Fruit fly (Drosophila melanogaster) whole organism, pupa: Measurements from ENCODE around the gene CG4116.

Experiments
- CG10348 ChIP-seq: fragments of 200-800 bp; sonication (Bioruptor generic); IDR thresholded peaks from 2 replicates; pipeline ENCODE4 v1.3.6; 2022; ENCODE audit warnings: missing biosample characterization, missing genetic modification characterization
- CG12605 ChIP-seq: fragments of 200-800 bp; sonication (Bioruptor generic); IDR thresholded peaks from 2 replicates; pipeline ENCODE4 v1.3.6; 2022; ENCODE audit warnings: missing biosample characterization, missing genetic modification characterization
- CG13204 ChIP-seq: fragments of 200-800 bp; sonication (Bioruptor generic); optimal IDR thresholded peaks from 2 replicates; lab custom pipeline; 2018; ENCODE audit warnings: missing biosample characterization, mild to moderate bottlenecking, missing genetic modification characterization, moderate library complexity
- CG14655 ChIP-seq: fragments of 200-800 bp; sonication (Bioruptor generic); optimal IDR thresholded peaks from 3 replicates; lab custom pipeline; 2017; ENCODE audit warnings: mild to moderate bottlenecking, missing biosample characterization, missing genetic modification reagents, missing genetic modification characterization
- CG15710 ChIP-seq: fragments of 200-800 bp; sonication (Bioruptor generic); optimal IDR thresholded peaks from 2 replicates; lab custom pipeline; 2018; ENCODE audit warnings: missing biosample characterization, mild to moderate bottlenecking, missing genetic modification characterization, moderate library complexity
- CG17806 ChIP-seq: fragments of 200-800 bp; sonication (Bioruptor generic); optimal IDR thresholded peaks from 2 replicates; lab custom pipeline; 2018; ENCODE audit warnings: missing biosample characterization, mild to moderate bottlenecking, missing genetic modification characterization, moderate library complexity
- CG32121 ChIP-seq: fragments of 200-800 bp; sonication (Bioruptor generic); IDR thresholded peaks from 2 replicates; pipeline ENCODE4 v1.3.6; 2022; ENCODE audit warnings: missing biosample characterization, missing genetic modification characterization
- CG34367 ChIP-seq: fragments of 200-800 bp; sonication (Bioruptor generic); optimal IDR thresholded peaks from 2 replicates; lab custom pipeline; 2018; ENCODE audit warnings: missing biosample characterization, mild to moderate bottlenecking, missing genetic modification characterization
- CG4496 ChIP-seq: fragments of 200-800 bp; sonication (Bioruptor generic); IDR thresholded peaks from 3 replicates; pipeline ENCODE4 v1.3.6; 2022; ENCODE audit warnings: missing biosample characterization, missing genetic modification characterization
- CG8159 ChIP-seq: fragments of 200-800 bp; sonication (Bioruptor generic); optimal IDR thresholded peaks from 3 replicates; lab custom pipeline; 2018; ENCODE audit warnings: missing biosample characterization, mild to moderate bottlenecking, missing genetic modification characterization, moderate library complexity
- CG8301 ChIP-seq: fragments of 200-800 bp; sonication (Bioruptor generic); optimal IDR thresholded peaks from 2 replicates; lab custom pipeline; 2018; ENCODE audit warnings: missing biosample characterization, mild to moderate bottlenecking, missing genetic modification characterization
- CG9948 ChIP-seq: fragments of 200-800 bp; sonication (Bioruptor generic); optimal IDR thresholded peaks from 2 replicates; lab custom pipeline; 2018; ENCODE audit warnings: missing biosample characterization, mild to moderate bottlenecking, missing genetic modification characterization, moderate library complexity
- D1 ChIP-seq: fragments of 200-800 bp; sonication (Bioruptor generic); optimal IDR thresholded peaks from 2 replicates; lab custom pipeline; 2018; ENCODE audit warnings: missing biosample characterization, mild to moderate bottlenecking, missing genetic modification characterization, moderate library complexity
- EcR ChIP-seq: fragments of 200-800 bp; sonication (Bioruptor generic); optimal IDR thresholded peaks from 3 replicates; lab custom pipeline; 2019; ENCODE audit warnings: missing biosample characterization, missing genetic modification characterization, mild to moderate bottlenecking, moderate library complexity, missing genetic modification reagents
- Ets98B ChIP-seq: fragments of 200-800 bp; sonication (Bioruptor generic); IDR thresholded peaks from 2 replicates; pipeline ENCODE4 v1.3.6; 2022; ENCODE audit warnings: missing biosample characterization, missing genetic modification characterization
- Pif1A ChIP-seq: fragments of 200-800 bp; sonication (Bioruptor generic); optimal IDR thresholded peaks from 3 replicates; lab custom pipeline; 2016; ENCODE audit warnings: missing biosample characterization, missing genetic modification characterization
- Pif1B ChIP-seq: fragments of 200-800 bp; sonication (Bioruptor generic); optimal IDR thresholded peaks from 3 replicates; lab custom pipeline; 2016; ENCODE audit warnings: missing biosample characterization, missing genetic modification characterization
- Snoo ChIP-seq: fragments of 200-800 bp; sonication (Bioruptor generic); optimal IDR thresholded peaks from 3 replicates; lab custom pipeline; 2017; ENCODE audit warnings: missing biosample characterization, mild to moderate bottlenecking, missing genetic modification characterization, inconsistent platforms
- fd96Ca ChIP-seq: fragments of 200-800 bp; sonication (Bioruptor generic); IDR thresholded peaks from 3 replicates; pipeline ENCODE4 v1.3.6; 2022; ENCODE audit warnings: missing biosample characterization, missing genetic modification characterization
- gl ChIP-seq: fragments of 200-800 bp; sonication (Bioruptor generic); optimal IDR thresholded peaks from 2 replicates; lab custom pipeline; 2018; ENCODE audit warnings: missing biosample characterization, mild to moderate bottlenecking, missing genetic modification characterization
- rn ChIP-seq: fragments of 200-800 bp; sonication (Bioruptor generic); IDR thresholded peaks from 2 replicates; pipeline ENCODE4 v1.3.6; 2022; ENCODE audit warnings: missing biosample characterization, missing genetic modification characterization

CG4116 gene

dm6 chrX:3042737-3043307, 24.5 kb downstream of the CG4116 start:
- 0 out of 3 replicates have a peak, but pooled peaks have one; percentile 10 for TF ChIP-seq CG4496 (GFP tag; lab: Robert Waterston, UW)
- no peak for TF ChIP-seq CG34367 (tag; lab: Kevin White, UChicago)

- TF ChIP-seq CG13204 (GFP tag; lab: Kevin White, UChicago) (peak; percentile 24), CG17806 (tag; lab: Kevin White, UChicago) (peak; percentile 61), Pif1A (peak; percentile 53), CG15710 (tag; lab: Kevin White, UChicago) (peak; percentile 91), CG12605 (GFP tag; lab: Robert Waterston, UW) (no peak), CG4496 (GFP tag; lab: Robert Waterston, UW) (peak; percentile 58; the same call in 2 of the 3 replicates), Pif1B (GFP tag; lab: Kevin White, UChicago) (peak; percentile 53), CG8301 (tag; lab: Kevin White, UChicago) (peak; percentile 71), CG8159 (peak; percentile 80), CG34367 (tag; lab: Kevin White, UChicago) (peak; percentile 73), CG14655 (GFP tag; lab: Kevin White, UChicago) (peak; percentile 82), fd96Ca (GFP tag; lab: Robert Waterston, UW) (peak; percentile 23; the same call in 1 of the 3 replicates), EcR (GFP tag; lab: Kevin White, UChicago) (no peak), CG10348 (GFP tag; lab: Robert Waterston, UW) (no peak), Ets98B (GFP tag; lab: Robert Waterston, UW) (peak; percentile 26; the same call in 1 of the 2 replicates), D1 (tag; lab: Kevin White, UChicago) (peak; percentile 71), rn (GFP tag; lab: Robert Waterston, UW) (peak; percentile 57), CG9948 (tag; lab: Kevin White, UChicago) (peak; percentile 88), gl (tag; lab: Kevin White, UChicago) (no peak), Snoo (tag; lab: Kevin White, UChicago) (peak; percentile 87), CG32121 (peak; percentile 68; the same call in 1 of the 2 replicates)
- TF ChIP-seq, all 21 proteins: peak for 17
Measured at dm6 chrX:3041057-3041473, 26.3 kb downstream of the CG4116 start.

dm6 chrX:3039743-3040142, 27.6 kb downstream of the CG4116 start:
- TF ChIP-seq CG34367 (tag; lab: Kevin White, UChicago) = peak; percentile 88
- TF ChIP-seq rn (GFP tag; lab: Robert Waterston, UW) = peak; percentile 25; the same call in 1 of the 2 replicates
- TF ChIP-seq D1 (tag; lab: Kevin White, UChicago) = peak; percentile 68
- TF ChIP-seq CG4496 (GFP tag; lab: Robert Waterston, UW) = peak; percentile 87
- peak; percentile 90 for TF ChIP-seq CG9948 (tag; lab: Kevin White, UChicago)
- peak; percentile 66 for TF ChIP-seq gl (tag; lab: Kevin White, UChicago)
- TF ChIP-seq CG32121 = peak; percentile 68
- TF ChIP-seq EcR (GFP tag; lab: Kevin White, UChicago) = peak; percentile 45
- peak; percentile 92 for TF ChIP-seq CG15710 (tag; lab: Kevin White, UChicago)
- peak; percentile 82 for TF ChIP-seq CG14655 (GFP tag; lab: Kevin White, UChicago)
- peak; percentile 80 for TF ChIP-seq Pif1B (GFP tag; lab: Kevin White, UChicago)
- TF ChIP-seq fd96Ca (GFP tag; lab: Robert Waterston, UW) = peak; percentile 59; the same call in 2 of the 3 replicates
- no peak for TF ChIP-seq CG10348 (GFP tag; lab: Robert Waterston, UW)
- peak; percentile 93 for TF ChIP-seq CG8159
- TF ChIP-seq CG12605 (GFP tag; lab: Robert Waterston, UW) = peak; percentile 79
- peak; percentile 75 for TF ChIP-seq CG8301 (tag; lab: Kevin White, UChicago)
- TF ChIP-seq CG17806 (tag; lab: Kevin White, UChicago) = peak; percentile 89
- peak; percentile 79 for TF ChIP-seq Pif1A
- peak; percentile 73 for TF ChIP-seq Snoo (tag; lab: Kevin White, UChicago)
- TF ChIP-seq CG13204 (GFP tag; lab: Kevin White, UChicago) = peak; percentile 83
- TF ChIP-seq Ets98B (GFP tag; lab: Robert Waterston, UW) = peak; percentile 70

dm6 chrX:3036527-3036926, 30.8 kb downstream of the CG4116 start:
- TF ChIP-seq CG14655 (GFP tag; lab: Kevin White, UChicago) (peak; percentile 17), Pif1A (peak; percentile 26), Ets98B (GFP tag; lab: Robert Waterston, UW) (no peak), rn (GFP tag; lab: Robert Waterston, UW) (no peak), CG8301 (tag; lab: Kevin White, UChicago) (no peak), Snoo (tag; lab: Kevin White, UChicago) (peak; percentile 17), CG10348 (GFP tag; lab: Robert Waterston, UW) (no peak), EcR (GFP tag; lab: Kevin White, UChicago) (no peak), gl (tag; lab: Kevin White, UChicago) (no peak), CG4496 (GFP tag; lab: Robert Waterston, UW) (no peak), CG9948 (tag; lab: Kevin White, UChicago) (no peak), CG17806 (tag; lab: Kevin White, UChicago) (peak; percentile 21), CG15710 (tag; lab: Kevin White, UChicago) (peak; percentile 32), CG8159 (peak; percentile 54), CG13204 (GFP tag; lab: Kevin White, UChicago) (no peak), D1 (tag; lab: Kevin White, UChicago) (no peak), CG34367 (tag; lab: Kevin White, UChicago) (peak; percentile 11), CG32121 (no peak), fd96Ca (GFP tag; lab: Robert Waterston, UW) (no peak)

- TF ChIP-seq CG8159 (no peak), CG9948 (tag; lab: Kevin White, UChicago) (no peak), CG17806 (tag; lab: Kevin White, UChicago) (no peak), Ets98B (GFP tag; lab: Robert Waterston, UW) (no peak), CG12605 (GFP tag; lab: Robert Waterston, UW) (no peak), CG14655 (GFP tag; lab: Kevin White, UChicago) (no peak), rn (GFP tag; lab: Robert Waterston, UW) (no peak), Pif1B (GFP tag; lab: Kevin White, UChicago) (no peak), CG10348 (GFP tag; lab: Robert Waterston, UW) (no peak), CG4496 (GFP tag; lab: Robert Waterston, UW) (no peak), fd96Ca (GFP tag; lab: Robert Waterston, UW) (no peak), EcR (GFP tag; lab: Kevin White, UChicago) (no peak), Snoo (tag; lab: Kevin White, UChicago) (no peak), CG32121 (no peak), D1 (tag; lab: Kevin White, UChicago) (no peak), CG15710 (tag; lab: Kevin White, UChicago) (no peak), Pif1A (no peak), gl (tag; lab: Kevin White, UChicago) (no peak), CG13204 (GFP tag; lab: Kevin White, UChicago) (no peak)
Measured at dm6 chrX:3031752-3032151, 35.6 kb downstream of the CG4116 start.
